Fruit fly (Drosophila melanogaster): Measurements from ENCODE around the gene CG10214.

The CG10214 gene

dm6 chr3R:23722680-23723372 is 44.5 kb downstream of the CG10214 start, which contains the start of gene CG10365 (continued):
- peak; percentile 66 for TF ChIP-seq CG11902 (GFP tag; optimal IDR thresholded peaks at IDR 0.05)
- peak; percentile 92 for TF ChIP-seq achi (GFP tag; optimal IDR thresholded peaks at IDR 0.05)
- peak; percentile 92 for TF ChIP-seq CG3919 (GFP tag; optimal IDR thresholded peaks at IDR 0.05)
- peak; percentile 90 for TF ChIP-seq CG6163 (GFP tag; IDR thresholded peaks at IDR 0.05)
- TF ChIP-seq eg (GFP tag; IDR thresholded peaks at IDR 0.05), result peak; percentile 95
- peak; percentile 55 for TF ChIP-seq CG9139 (GFP tag; optimal IDR thresholded peaks at IDR 0.05)
- TF ChIP-seq fd85E (GFP tag; optimal IDR thresholded peaks at IDR 0.05), result peak; percentile 81
- TF ChIP-seq Ets96B (tag; optimal IDR thresholded peaks at IDR 0.05), result peak; percentile 90
- peak; percentile 32 for TF ChIP-seq Hr39 (GFP tag; optimal IDR thresholded peaks at IDR 0.05)
- TF ChIP-seq dac (GFP tag; optimal IDR thresholded peaks at IDR 0.05), result peak; percentile 7
- peak; percentile 89 for TF ChIP-seq CG3032 (tag; optimal IDR thresholded peaks at IDR 0.05)
- peak; percentile 97 for TF ChIP-seq CG15336 (GFP tag; IDR thresholded peaks at IDR 0.05)
- peak; percentile 80 for TF ChIP-seq Hr4 (GFP tag; optimal IDR thresholded peaks at IDR 0.05)
- TF ChIP-seq cyc (GFP tag; optimal IDR thresholded peaks at IDR 0.05), result peak; percentile 80
- TF ChIP-seq CG11762 (GFP tag; optimal IDR thresholded peaks at IDR 0.05; ENCODE audit: insufficient read depth), result peak; percentile 89
- TF ChIP-seq esn (GFP tag; optimal IDR thresholded peaks at IDR 0.05), result peak; percentile 92
- TF ChIP-seq CG10669 (GFP tag; optimal IDR thresholded peaks at IDR 0.05), result peak; percentile 63
- TF ChIP-seq CG6792 (GFP tag; optimal IDR thresholded peaks at IDR 0.05), result peak; percentile 91
- peak; percentile 77 for TF ChIP-seq CG6808 (GFP tag; optimal IDR thresholded peaks at IDR 0.05)
- TF ChIP-seq fkh (GFP tag; optimal IDR thresholded peaks at IDR 0.05), result no peak
- TF ChIP-seq Smox (GFP tag; optimal IDR thresholded peaks at IDR 0.05), result peak; percentile 87
- TF ChIP-seq Hr38 (GFP tag; optimal IDR thresholded peaks at IDR 0.05), result no peak
- no peak for TF ChIP-seq Ets21C (GFP tag; optimal IDR thresholded peaks at IDR 0.05)
- peak; percentile 89 for TF ChIP-seq CG6276 (GFP tag; optimal IDR thresholded peaks at IDR 0.05)
- TF ChIP-seq CG4318 (GFP tag; optimal IDR thresholded peaks at IDR 0.05), result peak; percentile 84
- TF ChIP-seq Sox15 (GFP tag; optimal IDR thresholded peaks at IDR 0.05), result peak; percentile 75
- peak; percentile 89 for TF ChIP-seq net (GFP tag; optimal IDR thresholded peaks at IDR 0.05)
- peak; percentile 68 for TF ChIP-seq Sox102F (GFP tag; optimal IDR thresholded peaks at IDR 0.05)
- TF ChIP-seq acj6 (GFP tag; optimal IDR thresholded peaks at IDR 0.05), result peak; percentile 89
- TF ChIP-seq Eip78C (GFP tag), result peak; percentile 98
- peak; percentile 74 for TF ChIP-seq topi (GFP tag; optimal IDR thresholded peaks at IDR 0.05)
- TF ChIP-seq vri (GFP tag; optimal IDR thresholded peaks at IDR 0.05), result peak; percentile 92

- peak; percentile 7 for TF ChIP-seq cyc (GFP tag; optimal IDR thresholded peaks at IDR 0.05)
- no peak for TF ChIP-seq ss (GFP tag; optimal IDR thresholded peaks at IDR 0.05)
- TF ChIP-seq salr (GFP tag; optimal IDR thresholded peaks at IDR 0.05), result no peak
- TF ChIP-seq Gug (GFP tag; IDR thresholded peaks at IDR 0.05), result no peak
- TF ChIP-seq topi (GFP tag; optimal IDR thresholded peaks at IDR 0.05), result no peak
- no peak for TF ChIP-seq CG6276 (GFP tag; optimal IDR thresholded peaks at IDR 0.05)
- TF ChIP-seq Eip93F (GFP tag; optimal IDR thresholded peaks at IDR 0.05), result no peak
- no peak for TF ChIP-seq dac (GFP tag; optimal IDR thresholded peaks at IDR 0.05)
- TF ChIP-seq CG6163 (GFP tag; IDR thresholded peaks at IDR 0.05), result no peak
- no peak for TF ChIP-seq CG6808 (GFP tag; optimal IDR thresholded peaks at IDR 0.05)
- no peak for TF ChIP-seq CG16779 (tag; optimal IDR thresholded peaks at IDR 0.05)
- TF ChIP-seq fkh (GFP tag; optimal IDR thresholded peaks at IDR 0.05), result peak; percentile 97
- TF ChIP-seq CG8119 (GFP tag; IDR thresholded peaks at IDR 0.05), result no peak
- no peak for TF ChIP-seq CG11762 (GFP tag; optimal IDR thresholded peaks at IDR 0.05; ENCODE audit: insufficient read depth)
- no peak for TF ChIP-seq OdsH (GFP tag; optimal IDR thresholded peaks at IDR 0.05)
- no peak for TF ChIP-seq CG11294 (GFP tag; IDR thresholded peaks at IDR 0.05)
- TF ChIP-seq Eip78C (GFP tag), result no peak
- peak; percentile 33 for TF ChIP-seq CG31627 (GFP tag; optimal IDR thresholded peaks at IDR 0.05)
- TF ChIP-seq vri (GFP tag; optimal IDR thresholded peaks at IDR 0.05), result no peak
- TF ChIP-seq CG6792 (GFP tag; optimal IDR thresholded peaks at IDR 0.05), result no peak
- no peak for TF ChIP-seq CG10631 (GFP tag; optimal IDR thresholded peaks at IDR 0.05)
- no peak for TF ChIP-seq CG8319 (GFP tag; optimal IDR thresholded peaks at IDR 0.05)
- no peak for TF ChIP-seq CG3919 (GFP tag; optimal IDR thresholded peaks at IDR 0.05)
- TF ChIP-seq Met (GFP tag; optimal IDR thresholded peaks at IDR 0.05), result no peak
- no peak for TF ChIP-seq dsx (GFP tag; optimal IDR thresholded peaks at IDR 0.05; ENCODE audit: poor library complexity, severe bottlenecking)
- TF ChIP-seq CG6854 (GFP tag; optimal IDR thresholded peaks at IDR 0.05), result no peak
- no peak for TF ChIP-seq fd59A (GFP tag; optimal IDR thresholded peaks at IDR 0.05)
- peak; percentile 6 for TF ChIP-seq Smox (GFP tag; optimal IDR thresholded peaks at IDR 0.05)
- TF ChIP-seq spab (GFP tag; optimal IDR thresholded peaks at IDR 0.05), result no peak
- no peak for TF ChIP-seq acj6 (GFP tag; optimal IDR thresholded peaks at IDR 0.05)
- TF ChIP-seq Hr39 (GFP tag; optimal IDR thresholded peaks at IDR 0.05), result peak; percentile 13
These were observed 45.4 kb downstream of the CG10214 start for dm6 chr3R:23721936-23722335.
